Fruit fly (Drosophila melanogaster) whole organism, embryonic: Measurements from ENCODE around the gene SmydA-9.

Source experiments
- Atf6 ChIP-seq: fragments of 200-800 bp; sonication (Bioruptor generic); IDR thresholded peaks from 2 replicates; pipeline ENCODE4 v1.3.6; 2022; ENCODE audit warnings: missing biosample characterization, missing genetic modification characterization
- Blimp-1 ChIP-seq: fragments of 200-800 bp; sonication (Bioruptor generic); optimal IDR thresholded peaks from 3 replicates; lab custom pipeline; 2018; ENCODE audit warnings: missing biosample characterization, missing genetic modification characterization, mild to moderate bottlenecking, moderate library complexity, missing genetic modification reagents
- CG10321 ChIP-seq: fragments of 200-800 bp; sonication (Bioruptor generic); IDR thresholded peaks from 2 replicates; pipeline ENCODE4 v1.3.6; 2022; ENCODE audit warnings: missing biosample characterization, missing genetic modification characterization
- CG10959 ChIP-seq: fragments of 200-800 bp; sonication (Bioruptor generic); IDR thresholded peaks from 2 replicates; pipeline ENCODE4 v1.3.6; 2022; ENCODE audit warnings: missing biosample characterization, missing genetic modification characterization
- CG12155 ChIP-seq: fragments of 200-800 bp; sonication (Bioruptor generic); optimal IDR thresholded peaks from 3 replicates; lab custom pipeline; 2016; ENCODE audit warnings: missing biosample characterization, missing genetic modification characterization
- CG12236 ChIP-seq: fragments of 200-800 bp; sonication (Bioruptor generic); optimal IDR thresholded peaks from 2 replicates; lab custom pipeline; 2016; ENCODE audit warnings: missing biosample characterization, missing genetic modification characterization
- CG14710 ChIP-seq: fragments of 200-800 bp; sonication (Bioruptor generic); optimal IDR thresholded peaks from 3 replicates; lab custom pipeline; 2019; ENCODE audit warnings: missing biosample characterization, mild to moderate bottlenecking, missing genetic modification characterization, moderate library complexity
- CG2712 ChIP-seq: fragments of 200-800 bp; optimal IDR thresholded peaks from 3 replicates; lab custom pipeline; 2019; ENCODE audit warnings: missing biosample characterization, mild to moderate bottlenecking, missing genetic modification characterization, moderate library complexity
- CG32767 ChIP-seq: fragments of 200-800 bp; sonication (Bioruptor generic); IDR thresholded peaks from 2 replicates; pipeline ENCODE4 v1.3.6; 2022; ENCODE audit warnings: missing biosample characterization, missing genetic modification characterization
- CG4424 ChIP-seq: fragments of 200-800 bp; sonication (Bioruptor generic); optimal IDR thresholded peaks from 3 replicates; lab custom pipeline; 2016; ENCODE audit warnings: missing biosample characterization, missing genetic modification characterization
- CG6175 ChIP-seq: fragments of 200-800 bp; sonication (Bioruptor generic); IDR thresholded peaks from 3 replicates; pipeline ENCODE4 v1.3.6; 2022; ENCODE audit warnings: missing biosample characterization, missing genetic modification characterization
- CG6854 ChIP-seq: fragments of 200-800 bp; sonication (Bioruptor generic); optimal IDR thresholded peaks from 3 replicates; lab custom pipeline; 2017; ENCODE audit warnings: missing biosample characterization, mild to moderate bottlenecking, missing genetic modification characterization
- CG7372 ChIP-seq: fragments of 200-800 bp; sonication (Bioruptor generic); IDR thresholded peaks from 2 replicates; pipeline ENCODE4 v1.3.6; 2022; ENCODE audit warnings: missing biosample characterization, missing genetic modification characterization
- CG7745 ChIP-seq: fragments of 200-800 bp; sonication (Bioruptor generic); optimal IDR thresholded peaks from 2 replicates; lab custom pipeline; 2018; ENCODE audit warnings: missing biosample characterization, mild to moderate bottlenecking, missing genetic modification characterization, moderate library complexity
- Dll ChIP-seq: fragments of 200-800 bp; sonication (Bioruptor generic); IDR thresholded peaks from 4 replicates; pipeline ENCODE4 v1.3.6; 2022; ENCODE audit warnings: missing biosample characterization, missing genetic modification characterization; ENCODE audit not compliant: partially characterized antibody
- Drgx ChIP-seq: fragments of 200-800 bp; sonication (Bioruptor generic); IDR thresholded peaks from 2 replicates; pipeline ENCODE4 v1.3.6; 2022; ENCODE audit warnings: missing biosample characterization, missing genetic modification characterization
- E2f1 ChIP-seq: fragments of 200-800 bp; sonication (Bioruptor generic); IDR thresholded peaks from 2 replicates; pipeline ENCODE4 v1.3.6; 2022; ENCODE audit warnings: missing biosample characterization, missing genetic modification characterization
- ERR ChIP-seq: fragments of 200-800 bp; sonication (Bioruptor generic); optimal IDR thresholded peaks from 2 replicates; lab custom pipeline; 2016; ENCODE audit warnings: missing biosample characterization, missing genetic modification characterization
- HLH54F ChIP-seq: fragments of 200-800 bp; sonication (Bioruptor generic); optimal IDR thresholded peaks from 3 replicates; lab custom pipeline; 2016; ENCODE audit warnings: missing biosample characterization, missing genetic modification characterization
- Optix ChIP-seq: fragments of 200-800 bp; sonication (Bioruptor generic); IDR thresholded peaks from 3 replicates; pipeline ENCODE4 v1.3.6; 2022; ENCODE audit warnings: missing biosample characterization, missing genetic modification characterization
- Pdp1 ChIP-seq, 2 experiments: fragments of 200-800 bp; sonication (Bioruptor generic); optimal IDR thresholded peaks; 3 replicates each; lab custom pipeline; 2016; ENCODE audit warnings: missing biosample characterization in 2 of 2, missing genetic modification characterization in 2 of 2, mild to moderate bottlenecking in 1 of 2, moderate library complexity in 1 of 2
- Ravus ChIP-seq: fragments of 200-800 bp; sonication (Bioruptor generic); IDR thresholded peaks from 2 replicates; pipeline ENCODE4 v1.3.6; 2022; ENCODE audit warnings: missing biosample characterization, missing genetic modification characterization
- Rfx ChIP-seq: fragments of 200-800 bp; sonication (Bioruptor generic); IDR thresholded peaks from 2 replicates; pipeline ENCODE4 v1.3.6; 2022; ENCODE audit warnings: missing biosample characterization, missing genetic modification characterization
- Sin3A ChIP-seq: fragments of >200 bp; optimal IDR thresholded peaks from 2 replicates; lab custom pipeline; 2018
- Sox102F ChIP-seq: fragments of 200-800 bp; sonication (Bioruptor generic); optimal IDR thresholded peaks from 2 replicates; lab custom pipeline; 2018; ENCODE audit warnings: missing biosample characterization, mild to moderate bottlenecking, missing genetic modification characterization, moderate library complexity
- amos ChIP-seq: fragments of 200-800 bp; sonication (Bioruptor generic); IDR thresholded peaks from 2 replicates; pipeline ENCODE4 v1.3.6; 2022; ENCODE audit warnings: missing biosample characterization, missing genetic modification characterization; ENCODE audit not compliant: partially characterized antibody
- aop ChIP-seq: fragments of 200-800 bp; sonication (Bioruptor generic); IDR thresholded peaks from 2 replicates; pipeline ENCODE4 v1.3.6; 2022; ENCODE audit warnings: missing biosample characterization, missing genetic modification characterization
- bcd ChIP-seq: fragments of 200-800 bp; sonication (Bioruptor generic); optimal IDR thresholded peaks from 2 replicates; lab custom pipeline; 2017; ENCODE audit warnings: missing biosample characterization, mild to moderate bottlenecking, missing genetic modification characterization
- bsh ChIP-seq, 2 experiments: fragments of 200-800 bp; sonication (Bioruptor generic); optimal IDR thresholded peaks; 2 replicates each; lab custom pipeline; 2017 to 2018; ENCODE audit warnings: mild to moderate bottlenecking in 2 of 2, missing biosample characterization in 2 of 2, missing genetic modification characterization in 2 of 2, moderate library complexity in 1 of 2
- cad ChIP-seq: fragments of >200 bp; optimal IDR thresholded peaks from 2 replicates; lab custom pipeline; 2017; ENCODE audit warnings: missing biosample characterization, missing genetic modification characterization
- cg ChIP-seq: fragments of 200-800 bp; sonication (Bioruptor generic); optimal IDR thresholded peaks from 3 replicates; lab custom pipeline; 2019; ENCODE audit warnings: missing biosample characterization, mild to moderate bottlenecking, missing genetic modification characterization, moderate library complexity
- chn ChIP-seq: fragments of 200-800 bp; sonication (Bioruptor generic); optimal IDR thresholded peaks from 2 replicates; lab custom pipeline; 2016; ENCODE audit warnings: missing biosample characterization, missing genetic modification characterization
- crol ChIP-seq: fragments of 200-800 bp; sonication (Bioruptor generic); IDR thresholded peaks from 2 replicates; pipeline ENCODE4 v1.3.6; 2022; ENCODE audit warnings: missing biosample characterization, missing genetic modification characterization
- en ChIP-seq: fragments of 200-800 bp; sonication (Bioruptor generic); optimal IDR thresholded peaks from 2 replicates; lab custom pipeline; 2016; ENCODE audit warnings: missing biosample characterization, missing genetic modification characterization
- gcm ChIP-seq: fragments of 200-800 bp; sonication (Bioruptor generic); optimal IDR thresholded peaks from 2 replicates; lab custom pipeline; 2019; ENCODE audit warnings: missing biosample characterization, mild to moderate bottlenecking, missing genetic modification characterization, moderate library complexity
- grau ChIP-seq: fragments of 200-800 bp; optimal IDR thresholded peaks from 3 replicates; lab custom pipeline; 2019; ENCODE audit warnings: missing biosample characterization, mild to moderate bottlenecking, missing genetic modification characterization, moderate library complexity
- knrl ChIP-seq: fragments of 200-800 bp; sonication (Bioruptor generic); IDR thresholded peaks from 3 replicates; pipeline ENCODE4 v1.3.6; 2022; ENCODE audit warnings: missing biosample characterization, missing genetic modification characterization; ENCODE audit not compliant: partially characterized antibody
- luna ChIP-seq: fragments of 200-800 bp; sonication (Bioruptor generic); optimal IDR thresholded peaks from 2 replicates; lab custom pipeline; 2016; ENCODE audit warnings: missing biosample characterization, missing genetic modification characterization
- nerfin-1 ChIP-seq: fragments of 200-800 bp; sonication (Bioruptor generic); optimal IDR thresholded peaks from 3 replicates; lab custom pipeline; 2019; ENCODE audit warnings: missing biosample characterization, mild to moderate bottlenecking, missing genetic modification characterization, moderate library complexity
- nmo ChIP-seq: fragments of 200-800 bp; sonication (Bioruptor generic); optimal IDR thresholded peaks from 2 replicates; lab custom pipeline; 2018; ENCODE audit warnings: missing biosample characterization, mild to moderate bottlenecking, missing genetic modification characterization, moderate library complexity
- otp ChIP-seq: fragments of 200-800 bp; sonication (Bioruptor generic); IDR thresholded peaks from 3 replicates; pipeline ENCODE4, ENCODE4 v1.3.6; 2022; ENCODE audit warnings: missing biosample characterization, missing genetic modification characterization
- pho ChIP-seq: fragments of 200-800 bp; sonication (Bioruptor generic); optimal IDR thresholded peaks from 2 replicates; lab custom pipeline; 2016; ENCODE audit warnings: missing biosample characterization, missing genetic modification characterization
- pros ChIP-seq: fragments of 200-800 bp; sonication (Bioruptor generic); optimal IDR thresholded peaks from 3 replicates; lab custom pipeline; 2019; ENCODE audit warnings: missing biosample characterization, mild to moderate bottlenecking, missing genetic modification characterization, moderate library complexity
- pzg ChIP-seq: fragments of 200-800 bp; sonication (Bioruptor generic); optimal IDR thresholded peaks from 3 replicates; lab custom pipeline; 2018; ENCODE audit warnings: missing biosample characterization, mild to moderate bottlenecking, missing genetic modification characterization, moderate library complexity
- seq ChIP-seq: fragments of 200-800 bp; sonication (Bioruptor generic); IDR thresholded peaks from 2 replicates; pipeline ENCODE4 v1.3.6; 2022; ENCODE audit warnings: missing biosample characterization, missing genetic modification characterization
- sug ChIP-seq: fragments of 200-800 bp; optimal IDR thresholded peaks from 2 replicates; lab custom pipeline; 2019; ENCODE audit warnings: missing biosample characterization, mild to moderate bottlenecking, missing genetic modification characterization, moderate library complexity
- tio ChIP-seq: fragments of 200-800 bp; sonication (Bioruptor generic); optimal IDR thresholded peaks from 2 replicates; lab custom pipeline; 2017; ENCODE audit warnings: missing biosample characterization, missing genetic modification characterization, inconsistent platforms
- unc-4 ChIP-seq: fragments of 200-800 bp; sonication (Bioruptor generic); IDR thresholded peaks from 2 replicates; pipeline ENCODE4 v1.3.6; 2022; ENCODE audit warnings: missing biosample characterization, missing genetic modification characterization; ENCODE audit not compliant: partially characterized antibody
- wdn ChIP-seq: fragments of 200-800 bp; sonication (Bioruptor generic); IDR thresholded peaks from 2 replicates; pipeline ENCODE4 v1.3.6; 2022; ENCODE audit warnings: missing biosample characterization, missing genetic modification characterization
- wek ChIP-seq: fragments of 200-800 bp; sonication (Bioruptor generic); optimal IDR thresholded peaks from 3 replicates; lab custom pipeline; 2018; ENCODE audit warnings: missing biosample characterization, mild to moderate bottlenecking, missing genetic modification characterization, moderate library complexity

Gene SmydA-9

dm6 chrX:9226837-9227236, 16.1 kb upstream of the SmydA-9 start, which contains the start of gene Gr8a:
Gene Gr8a (plus strand): TSS chrX:9227137.
- TF ChIP-seq HLH54F (GFP tag; lab: Kevin White, UChicago): no peak
- TF ChIP-seq Ravus (GFP tag; lab: Robert Waterston, UW): no peak
- TF ChIP-seq amos (GFP tag; lab: Robert Waterston, UW): no peak
- no peak for TF ChIP-seq en (GFP tag; lab: Kevin White, UChicago)
- TF ChIP-seq cg (GFP tag; lab: Kevin White, UChicago): no peak
- TF ChIP-seq sug: no peak
- no peak for TF ChIP-seq pzg
- TF ChIP-seq CG10959: no peak
- no peak for TF ChIP-seq ERR (GFP tag; lab: Kevin White, UChicago)

dm6 chrX:9225137-9225536, 14.4 kb upstream of the SmydA-9 start, which contains the start of gene CG15370:
Gene CG15370 (plus strand): TSS chrX:9225437.
- no peak for TF ChIP-seq grau (tag; lab: Kevin White, UChicago)
- no peak for TF ChIP-seq CG7372 (GFP tag; lab: Robert Waterston, UW)
- no peak for TF ChIP-seq CG14710 (tag; lab: Kevin White, UChicago)
- TF ChIP-seq crol: no peak
- no peak for TF ChIP-seq knrl (GFP tag; lab: Robert Waterston, UW)
- no peak for TF ChIP-seq CG2712 (tag; lab: Kevin White, UChicago)
- no peak for TF ChIP-seq wdn (GFP tag; lab: Robert Waterston, UW)
- TF ChIP-seq pho (GFP tag; lab: Kevin White, UChicago): no peak
- no peak for TF ChIP-seq Sox102F (GFP tag; lab: Kevin White, UChicago)
- no peak for TF ChIP-seq CG10321 (GFP tag; lab: Robert Waterston, UW)
- TF ChIP-seq tio (GFP tag; lab: Kevin White, UChicago): no peak
- no peak for TF ChIP-seq Optix (GFP tag; lab: Robert Waterston, UW)
- TF ChIP-seq luna (GFP tag; lab: Kevin White, UChicago): no peak
- no peak for TF ChIP-seq unc-4
- no peak for TF ChIP-seq E2f1 (GFP tag; lab: Robert Waterston, UW)
- no peak for TF ChIP-seq chn (GFP tag; lab: Kevin White, UChicago)
- no peak for TF ChIP-seq CG12236 (GFP tag; lab: Kevin White, UChicago)
- no peak for TF ChIP-seq nmo
- no peak for TF ChIP-seq CG4424 (GFP tag; lab: Kevin White, UChicago)
- no peak for TF ChIP-seq CG7745

dm6 chrX:9224423-9224822, 13.7 kb upstream of the SmydA-9 start:
- TF ChIP-seq aop (no peak), cad (GFP tag; lab: Kevin White, UChicago) (no peak), bcd (no peak), CG6854 (GFP tag; lab: Kevin White, UChicago) (no peak), Blimp-1 (peak; percentile 90), CG12155 (no peak), Dll (GFP tag; lab: Robert Waterston, UW) (no peak), bsh (GFP tag; optimal IDR thresholded peaks at IDR 0.05; lab: Kevin White, UChicago) (no peak), CG6175 (GFP tag; lab: Robert Waterston, UW) (no peak), wdn (GFP tag; lab: Robert Waterston, UW) (no peak), wek (GFP tag; lab: Kevin White, UChicago) (no peak), CG32767 (GFP tag; lab: Robert Waterston, UW) (no peak), otp (GFP tag; lab: Robert Waterston, UW) (no peak), Sin3A (lab: Kevin White, UChicago) (no peak), Rfx (GFP tag; lab: Robert Waterston, UW) (no peak), pros (GFP tag; lab: Kevin White, UChicago) (no peak), gcm (GFP tag; lab: Kevin White, UChicago) (no peak), Pdp1 (GFP tag; optimal IDR thresholded peaks at IDR 0.05; lab: Kevin White, UChicago) (peak in 1 of 2 experiments; percentile 41), nerfin-1 (tag; lab: Kevin White, UChicago) (no peak), crol (peak; percentile 17; the same call in 1 of the 2 replicates), Drgx (GFP tag; lab: Robert Waterston, UW) (no peak), seq (GFP tag; lab: Robert Waterston, UW) (no peak), Atf6 (no peak)
